Worm (Caenorhabditis elegans) whole organism, late embryonic: ENCODE data around the gene srx-63.

Source experiments
- C08G9.2 ChIP-seq: sonication (generic microtip); optimal IDR thresholded peaks from 2 replicates; lab custom pipeline; 2016; ENCODE audit warnings: mild to moderate bottlenecking, missing genetic modification characterization, moderate library complexity, missing compliant biosample characterization
- C38D4.7 ChIP-seq: fragments of 200-800 bp; sonication (Bioruptor generic); optimal IDR thresholded peaks from 2 replicates; lab custom pipeline; 2018; ENCODE audit warnings: mild to moderate bottlenecking, missing genetic modification characterization, moderate library complexity, missing compliant biosample characterization
- F13H6.1 ChIP-seq: sonication (generic microtip); optimal IDR thresholded peaks from 2 replicates; lab custom pipeline; 2016; ENCODE audit warnings: missing genetic modification characterization, missing compliant biosample characterization
- K02D7.2 ChIP-seq: sonication (generic microtip); optimal IDR thresholded peaks from 2 replicates; lab custom pipeline; 2017; ENCODE audit warnings: mild to moderate bottlenecking, missing genetic modification characterization, missing compliant biosample characterization
- K09A11.1 ChIP-seq: sonication (generic microtip); optimal IDR thresholded peaks from 2 replicates; lab custom pipeline; 2017; ENCODE audit warnings: antibody characterized with exemption, mild to moderate bottlenecking, missing genetic modification characterization, missing compliant biosample characterization; ENCODE audit not compliant: insufficient read depth
- Y22D7AL.16 ChIP-seq: sonication (generic microtip); optimal IDR thresholded peaks from 2 replicates; lab custom pipeline; 2016; ENCODE audit warnings: missing genetic modification characterization, missing compliant biosample characterization
- ahr-1 ChIP-seq: sonication (generic microtip); optimal IDR thresholded peaks from 2 replicates; lab custom pipeline; 2016; ENCODE audit warnings: missing genetic modification characterization, missing compliant biosample characterization
- ama-1 ChIP-seq: fragments of 150-350 bp; optimal IDR thresholded peaks from 2 replicates; lab custom pipeline; 2014
- ceh-19 ChIP-seq: fragments of 200-800 bp; sonication (Bioruptor generic); optimal IDR thresholded peaks from 2 replicates; lab custom pipeline; 2018; ENCODE audit warnings: mild to moderate bottlenecking, missing genetic modification characterization, missing compliant biosample characterization
- ceh-2 ChIP-seq: sonication (generic microtip); optimal IDR thresholded peaks from 2 replicates; lab custom pipeline; 2016; ENCODE audit warnings: missing genotype, missing genetic modification characterization, missing compliant biosample characterization
- ceh-24 ChIP-seq: sonication (generic microtip); optimal IDR thresholded peaks from 2 replicates; lab custom pipeline; 2016; ENCODE audit warnings: mild to moderate bottlenecking, missing genetic modification characterization, missing compliant biosample characterization
- ceh-31 ChIP-seq: sonication (generic microtip); optimal IDR thresholded peaks from 2 replicates; lab custom pipeline; 2016; ENCODE audit warnings: missing genetic modification characterization, missing compliant biosample characterization
- ceh-34 ChIP-seq: sonication (generic microtip); optimal IDR thresholded peaks from 2 replicates; lab custom pipeline; 2016; ENCODE audit warnings: mild to moderate bottlenecking, missing genetic modification characterization, missing compliant biosample characterization
- ceh-45 ChIP-seq: fragments of 200-800 bp; sonication (Bioruptor generic); IDR thresholded peaks from 2 replicates; pipeline ENCODE4 v1.3.6; 2022; ENCODE audit warnings: missing genetic modification reagents, missing genetic modification characterization, missing compliant biosample characterization
- ceh-48 ChIP-seq: sonication (generic microtip); optimal IDR thresholded peaks from 2 replicates; lab custom pipeline; 2016; ENCODE audit warnings: missing genetic modification characterization, inconsistent platforms, missing compliant biosample characterization
- ceh-6 ChIP-seq: fragments of 200-800 bp; sonication (Bioruptor generic); optimal IDR thresholded peaks from 2 replicates; lab custom pipeline; 2018; ENCODE audit warnings: mild to moderate bottlenecking, missing genetic modification characterization, missing compliant biosample characterization
- ceh-9 ChIP-seq: sonication (generic microtip); optimal IDR thresholded peaks from 2 replicates; lab custom pipeline; 2016; ENCODE audit warnings: mild to moderate bottlenecking, missing genetic modification characterization, inconsistent platforms, missing compliant biosample characterization
- che-1 ChIP-seq: sonication (generic microtip); optimal IDR thresholded peaks from 2 replicates; lab custom pipeline; 2016; ENCODE audit warnings: mild to moderate bottlenecking, missing genetic modification characterization, missing compliant biosample characterization
- ets-4 ChIP-seq: sonication (generic microtip); optimal IDR thresholded peaks from 2 replicates; lab custom pipeline; 2016; ENCODE audit warnings: missing genetic modification characterization, missing compliant biosample characterization
- hlh-13 ChIP-seq: fragments of 200-800 bp; sonication (Bioruptor generic); optimal IDR thresholded peaks from 2 replicates; lab custom pipeline; 2018; ENCODE audit warnings: mild to moderate bottlenecking, missing genetic modification characterization, missing compliant biosample characterization
- hlh-30 ChIP-seq: sonication (generic microtip); optimal IDR thresholded peaks from 2 replicates; lab custom pipeline; 2017; ENCODE audit warnings: antibody characterized with exemption, missing genetic modification characterization, missing compliant biosample characterization; ENCODE audit not compliant: insufficient read depth
- hlh-6 ChIP-seq: sonication (generic microtip); optimal IDR thresholded peaks from 2 replicates; lab custom pipeline; 2016; ENCODE audit warnings: missing genotype, missing genetic modification characterization, missing compliant biosample characterization
- nfya-1 ChIP-seq: sonication (generic microtip); optimal IDR thresholded peaks from 2 replicates; lab custom pipeline; 2017; ENCODE audit warnings: missing genetic modification characterization, mild to moderate bottlenecking, missing compliant biosample characterization, antibody characterized with exemption, moderate library complexity
- npax-4 ChIP-seq: sonication (generic microtip); optimal IDR thresholded peaks from 2 replicates; lab custom pipeline; 2016; ENCODE audit warnings: missing genetic modification characterization, missing compliant biosample characterization
- pag-3 ChIP-seq: sonication (generic microtip); optimal IDR thresholded peaks from 2 replicates; lab custom pipeline; 2016; ENCODE audit warnings: missing compliant biosample characterization, missing genetic modification characterization, borderline replicate concordance
- pax-1 ChIP-seq: fragments of 150-350 bp; optimal IDR thresholded peaks from 2 replicates; lab custom pipeline; 2014; ENCODE audit warnings: missing biosample characterization, missing genetic modification characterization
- pha-4 ChIP-seq: fragments of 150-350 bp; optimal IDR thresholded peaks from 2 replicates; lab custom pipeline; 2018; ENCODE audit warnings: missing biosample characterization, missing genetic modification reagents, missing genetic modification characterization
- pros-1 ChIP-seq: fragments of 150-350 bp; optimal IDR thresholded peaks from 2 replicates; lab custom pipeline; 2014; ENCODE audit warnings: missing biosample characterization, missing genetic modification reagents, missing genetic modification characterization
- ref-2 ChIP-seq: sonication (generic microtip); optimal IDR thresholded peaks from 2 replicates; lab custom pipeline; 2016; ENCODE audit warnings: missing genetic modification characterization, missing compliant biosample characterization
- rnt-1 ChIP-seq: sonication (generic microtip); optimal IDR thresholded peaks from 2 replicates; lab custom pipeline; 2016; ENCODE audit warnings: missing genetic modification characterization, missing compliant biosample characterization
- sox-4 ChIP-seq: sonication (generic microtip); optimal IDR thresholded peaks from 2 replicates; lab custom pipeline; 2017; ENCODE audit warnings: mild to moderate bottlenecking, missing genetic modification characterization, inconsistent platforms, missing compliant biosample characterization
- unc-3 ChIP-seq, 2 experiments: fragments of 200-800 bp in 1 of 2; sonication (Bioruptor generic) in 1 of 2; sonication (generic microtip) in 1 of 2; conservative IDR thresholded peaks in 1 of 2; optimal IDR thresholded peaks in 1 of 2; 2 replicates each; pipeline versions ENCODE4 v1.3.6 to Lab custom; 2016 to 2022; ENCODE audit warnings: missing compliant biosample characterization in 2 of 2, missing genetic modification characterization in 2 of 2, missing genetic modification reagents in 1 of 2
- unc-42 ChIP-seq: sonication (generic microtip); optimal IDR thresholded peaks from 2 replicates; lab custom pipeline; 2016; ENCODE audit warnings: missing genotype, missing genetic modification characterization, missing compliant biosample characterization
- unc-55 ChIP-seq: sonication (generic microtip); optimal IDR thresholded peaks from 2 replicates; lab custom pipeline; 2017; ENCODE audit warnings: missing biosample characterization, missing genetic modification reagents, missing genetic modification characterization
- zip-5 ChIP-seq: sonication (generic microtip); optimal IDR thresholded peaks from 2 replicates; lab custom pipeline; 2016; ENCODE audit warnings: missing genetic modification characterization, missing compliant biosample characterization

srx-63 gene

DNA sequence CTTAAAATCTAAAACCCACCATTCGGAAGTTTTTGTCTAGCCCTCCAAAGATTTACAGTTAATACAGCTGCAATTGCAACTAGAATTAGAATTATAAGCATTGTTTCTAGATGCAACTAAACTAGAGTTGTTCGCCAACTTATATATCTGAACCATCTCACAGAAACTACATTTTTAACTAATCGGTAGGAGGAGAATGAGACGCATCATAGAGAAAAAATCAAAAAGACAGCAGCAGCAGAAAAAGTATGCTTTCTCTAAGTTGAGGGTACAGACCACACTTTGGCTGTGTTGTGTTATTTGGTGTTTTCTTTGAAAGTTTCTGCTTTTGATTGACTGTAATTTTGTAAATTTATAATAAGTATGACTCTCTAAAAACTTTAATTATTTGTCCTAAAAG lies 32.3 kb downstream of the srx-63 start, which contains the start of gene cyp-34A7:
Gene cyp-34A7, minus strand, starts transcription at position 101 of the 400 bp plus-strand sequence.
- no peak for TF ChIP-seq ets-4 (tag; lab: Kevin White, UChicago)
- TF ChIP-seq ceh-19, result no peak
- TF ChIP-seq rnt-1, result no peak
- no peak for TF ChIP-seq ceh-31 (tag; lab: Kevin White, UChicago)
- no peak for TF ChIP-seq Y22D7AL.16 (tag; lab: Kevin White, UChicago)
- TF ChIP-seq che-1 (tag; lab: Kevin White, UChicago), result no peak
- TF ChIP-seq sox-4 (tag; lab: Kevin White, UChicago), result no peak
- no peak for TF ChIP-seq ceh-24 (tag; lab: Kevin White, UChicago)
- TF ChIP-seq K09A11.1 (tag; lab: Kevin White, UChicago), result no peak
- no peak for TF ChIP-seq ceh-34
- TF ChIP-seq K02D7.2 (tag; lab: Kevin White, UChicago), result no peak
- TF ChIP-seq ceh-45 (GFP tag; lab: Robert Waterston, UW), result no peak
- no peak for TF ChIP-seq hlh-13 (GFP tag; lab: Kevin White, UChicago)
- no peak for TF ChIP-seq ref-2
- no peak for TF ChIP-seq ceh-48 (tag; lab: Kevin White, UChicago)
- TF ChIP-seq ama-1 (lab: Kevin White, UChicago), result no peak

DNA sequence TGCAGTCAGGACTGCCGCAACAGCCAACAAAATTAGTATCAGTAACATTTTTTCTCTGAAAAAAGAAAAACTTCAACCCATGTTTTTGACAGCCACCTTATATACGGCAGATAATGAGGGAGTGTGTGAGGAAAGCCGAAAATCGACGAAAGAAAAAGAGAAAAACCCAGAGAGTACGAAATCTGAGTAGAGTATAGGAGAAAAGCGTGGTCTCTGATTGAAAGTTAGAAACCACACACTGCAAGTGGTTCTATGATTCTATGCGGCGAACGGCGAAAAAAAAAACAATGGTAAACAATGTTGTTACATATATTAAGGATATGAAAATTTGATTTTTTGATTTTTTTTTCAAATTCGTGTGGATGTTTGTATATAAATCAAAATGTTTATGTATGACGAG lies 36.3 kb downstream of the srx-63 start, which contains the start of gene cyp-34A8:
Gene cyp-34A8, minus strand, starts transcription at position 62 of the 400 bp plus-strand sequence.
- TF ChIP-seq hlh-30 (tag; lab: Kevin White, UChicago) (no peak), unc-3 (GFP tag; conservative IDR thresholded peaks at IDR 0.05; lab: Robert Waterston, UW) (no peak), unc-3 (tag; optimal IDR thresholded peaks at IDR 0.05; lab: Kevin White, UChicago) (no peak), ceh-48 (tag; lab: Kevin White, UChicago) (no peak), unc-55 (GFP tag; lab: Kevin White, UChicago) (no peak), ama-1 (lab: Kevin White, UChicago) (no peak), C38D4.7 (no peak), ceh-19 (no peak)
- TF ChIP-seq, all 69 proteins: peak for 0

DNA sequence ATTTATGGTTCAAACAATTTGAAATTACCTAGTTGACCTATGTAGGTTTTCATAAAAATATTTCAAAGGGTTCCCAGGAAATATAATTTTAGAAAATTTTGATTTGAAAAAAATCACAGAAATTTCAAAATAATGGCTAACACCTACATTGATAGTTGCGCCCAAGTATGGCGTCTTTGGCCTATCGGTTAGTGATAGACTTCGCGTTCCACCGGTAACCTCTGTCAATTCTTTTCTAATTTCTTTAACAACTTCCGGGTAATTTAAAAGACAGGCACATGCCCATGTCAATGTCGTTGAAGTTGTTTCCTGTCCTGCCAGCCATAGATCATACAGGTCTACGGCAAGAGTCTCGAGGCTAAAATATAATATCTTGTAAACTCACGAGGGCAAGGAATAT lies 37.5 kb downstream of the srx-63 start:
- TF ChIP-seq ceh-2 (tag; lab: Kevin White, UChicago) (no peak), zip-5 (tag; lab: Kevin White, UChicago) (no peak), pag-3 (tag; lab: Kevin White, UChicago) (no peak), ceh-9 (tag; lab: Kevin White, UChicago) (no peak), ceh-6 (GFP tag; lab: Kevin White, UChicago) (no peak), npax-4 (tag; lab: Kevin White, UChicago) (no peak), C08G9.2 (tag; lab: Kevin White, UChicago) (no peak), pros-1 (tag; lab: Kevin White, UChicago) (no peak), ceh-19 (no peak), unc-42 (tag; lab: Kevin White, UChicago) (no peak), F13H6.1 (tag; lab: Kevin White, UChicago) (no peak), nfya-1 (tag; lab: Kevin White, UChicago) (no peak)
- TF ChIP-seq, all 69 proteins: peak for 0

DNA sequence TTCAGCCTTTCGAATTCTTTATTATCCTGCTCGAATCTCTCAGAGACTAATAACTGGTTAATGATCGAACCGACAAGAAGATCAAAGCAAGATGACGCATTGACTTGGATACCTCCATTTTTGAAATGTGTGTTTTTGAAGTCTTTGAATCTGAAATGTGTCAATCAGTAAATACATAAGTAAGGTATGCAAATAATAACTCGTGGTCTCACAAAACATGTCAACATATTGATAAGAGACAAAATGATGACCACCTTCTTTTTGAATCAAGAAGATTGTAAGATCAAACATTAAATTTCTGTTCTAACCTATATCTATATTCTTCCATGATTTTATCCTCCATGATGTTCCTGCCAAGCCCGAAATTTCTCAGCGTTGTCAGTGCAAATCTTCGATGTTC lies 38.2 kb downstream of the srx-63 start:
- TF ChIP-seq pax-1 (tag; lab: Kevin White, UChicago) (no peak), ama-1 (lab: Kevin White, UChicago) (no peak), unc-55 (GFP tag; lab: Kevin White, UChicago) (no peak), pha-4 (tag; lab: Kevin White, UChicago) (no peak), ahr-1 (tag; lab: Kevin White, UChicago) (no peak), hlh-6 (tag; lab: Kevin White, UChicago) (no peak), nfya-1 (tag; lab: Kevin White, UChicago) (no peak), sox-4 (tag; lab: Kevin White, UChicago) (no peak)
